Worm (Caenorhabditis elegans) whole organism, midembryonic: Measurements from ENCODE around the gene hcp-3.

Experiments used
- T22C8.4 ChIP-seq: fragments of 200-800 bp; sonication (Bioruptor generic); IDR thresholded peaks from 2 replicates; pipeline ENCODE4 v1.3.6; 2022; ENCODE audit warnings: missing genetic modification characterization, missing compliant biosample characterization
- cog-1 ChIP-seq: sonication (generic microtip); optimal IDR thresholded peaks from 2 replicates; lab custom pipeline; 2016; ENCODE audit warnings: missing genetic modification characterization, missing compliant biosample characterization
- flt-1 ChIP-seq: fragments of 200-800 bp; sonication (Bioruptor generic); IDR thresholded peaks from 2 replicates; pipeline ENCODE4 v1.3.6; 2022; ENCODE audit warnings: missing genetic modification characterization, missing compliant biosample characterization
- klf-2 ChIP-seq: fragments of 200-800 bp; sonication (Bioruptor generic); conservative IDR thresholded peaks from 2 replicates; pipeline ENCODE4 v1.3.6; 2022; ENCODE audit warnings: missing genetic modification reagents, missing genetic modification characterization, missing compliant biosample characterization
- ref-1 ChIP-seq: fragments of 200-800 bp; sonication (Bioruptor generic); conservative IDR thresholded peaks from 2 replicates; pipeline ENCODE4 v1.3.6; 2022; ENCODE audit warnings: missing genetic modification reagents, missing genetic modification characterization, missing compliant biosample characterization
- tab-1 ChIP-seq: fragments of 200-800 bp; sonication (Bioruptor generic); IDR thresholded peaks from 2 replicates; pipeline ENCODE4 v1.3.6; 2022; ENCODE audit warnings: missing genetic modification characterization, missing compliant biosample characterization
- ztf-23 ChIP-seq: fragments of 200-800 bp; sonication (Bioruptor generic); IDR thresholded peaks from 2 replicates; pipeline ENCODE4 v1.3.6; 2022; ENCODE audit warnings: missing genetic modification reagents, missing genetic modification characterization, missing compliant biosample characterization
- ztf-29 ChIP-seq: fragments of 200-800 bp; sonication (Bioruptor generic); IDR thresholded peaks from 2 replicates; pipeline ENCODE4 v1.3.6; 2022; ENCODE audit warnings: missing genetic modification reagents, missing genetic modification characterization, missing compliant biosample characterization

ce11 chrIII:9646440-9647021, 30.3 kb upstream of the hcp-3 start:
- no peak for TF ChIP-seq klf-2
- no peak for TF ChIP-seq ztf-23 (GFP tag; lab: Robert Waterston, UW)
- no peak for TF ChIP-seq flt-1 (GFP tag; lab: Robert Waterston, UW)
- no peak for TF ChIP-seq ref-1 (GFP tag; lab: Robert Waterston, UW)
- TF ChIP-seq cog-1 (tag; lab: Kevin White, UChicago): no peak
- no peak for TF ChIP-seq T22C8.4 (GFP tag; lab: Robert Waterston, UW)
- no peak for TF ChIP-seq ztf-29 (GFP tag; lab: Robert Waterston, UW)
- TF ChIP-seq tab-1 (GFP tag; lab: Robert Waterston, UW): no peak
